Worm (Caenorhabditis elegans) whole organism, L3 larva: Measurements from ENCODE around the gene T26H5.10.

Experiments
- R02D3.7 ChIP-seq: fragments of 150-350 bp; optimal IDR thresholded peaks from 2 replicates; lab custom pipeline; 2014; ENCODE audit warnings: missing biosample characterization, missing genetic modification characterization
- ZK546.5 ChIP-seq: sonication (generic microtip); optimal IDR thresholded peaks from 2 replicates; lab custom pipeline; 2017; ENCODE audit warnings: missing biosample characterization, missing genetic modification characterization
- aly-2 ChIP-seq: fragments of 150-350 bp; optimal IDR thresholded peaks from 2 replicates; lab custom pipeline; 2014; ENCODE audit warnings: missing biosample characterization, missing genetic modification characterization
- ama-1 ChIP-seq: fragments of 150-350 bp; optimal IDR thresholded peaks from 2 replicates; lab custom pipeline; 2018
- ceh-16 ChIP-seq: sonication (generic microtip); optimal IDR thresholded peaks from 2 replicates; lab custom pipeline; 2017; ENCODE audit warnings: missing biosample characterization, missing genetic modification characterization
- ceh-28 ChIP-seq: fragments of 150-350 bp; optimal IDR thresholded peaks from 2 replicates; lab custom pipeline; 2014; ENCODE audit warnings: missing biosample characterization, missing genetic modification reagents, missing genetic modification characterization
- ceh-82 ChIP-seq: fragments of 150-350 bp; optimal IDR thresholded peaks from 2 replicates; lab custom pipeline; 2014; ENCODE audit warnings: missing biosample characterization, missing genetic modification characterization
- daf-12 ChIP-seq: fragments of 150-350 bp; optimal IDR thresholded peaks from 2 replicates; lab custom pipeline; 2014; ENCODE audit warnings: missing biosample characterization, missing genetic modification reagents, missing genetic modification characterization
- egl-5 ChIP-seq: fragments of 150-350 bp; optimal IDR thresholded peaks from 2 replicates; lab custom pipeline; 2017; ENCODE audit warnings: missing biosample characterization, missing genetic modification reagents, missing genetic modification characterization, inconsistent platforms
- elt-2 ChIP-seq: sonication (generic microtip); optimal IDR thresholded peaks from 2 replicates; lab custom pipeline; 2016; ENCODE audit warnings: missing genetic modification reagents, mild to moderate bottlenecking, missing genetic modification characterization, missing compliant biosample characterization
- eor-1 ChIP-seq, 2 experiments: fragments of 150-350 bp; optimal IDR thresholded peaks; 2 replicates each; lab custom pipeline; 2014 to 2018; ENCODE audit warnings: missing biosample characterization in 2 of 2, missing genetic modification characterization in 2 of 2
- fkh-10 ChIP-seq: sonication (generic microtip); optimal IDR thresholded peaks from 2 replicates; lab custom pipeline; 2017; ENCODE audit warnings: missing biosample characterization, missing genetic modification reagents, missing genetic modification characterization
- fkh-2 ChIP-seq: fragments of 150-350 bp; optimal IDR thresholded peaks from 2 replicates; lab custom pipeline; 2014; ENCODE audit warnings: missing biosample characterization, missing genetic modification reagents, missing genetic modification characterization
- fos-1 ChIP-seq: fragments of 150-350 bp; optimal IDR thresholded peaks from 2 replicates; lab custom pipeline; 2014; ENCODE audit warnings: missing biosample characterization, missing genetic modification characterization
- jun-1 ChIP-seq: fragments of 150-350 bp; optimal IDR thresholded peaks from 2 replicates; lab custom pipeline; 2014; ENCODE audit warnings: missing biosample characterization, missing genetic modification reagents, missing genetic modification characterization
- lin-15B ChIP-seq: fragments of 150-350 bp; optimal IDR thresholded peaks from 2 replicates; lab custom pipeline; 2014; ENCODE audit warnings: missing biosample characterization, missing genetic modification characterization
- lsy-12 ChIP-seq: sonication (generic microtip); optimal IDR thresholded peaks from 2 replicates; lab custom pipeline; 2016; ENCODE audit warnings: mild to moderate bottlenecking, missing genetic modification characterization, missing compliant biosample characterization
- mml-1 ChIP-seq: fragments of 150-350 bp; sonication (generic microtip); optimal IDR thresholded peaks from 3 replicates; lab custom pipeline; 2014; ENCODE audit warnings: missing biosample characterization, missing genetic modification characterization
- nfya-1 ChIP-seq: sonication (generic microtip); optimal IDR thresholded peaks from 2 replicates; lab custom pipeline; 2017; ENCODE audit warnings: missing genetic modification characterization, mild to moderate bottlenecking, missing compliant biosample characterization, antibody characterized with exemption, moderate library complexity; ENCODE audit not compliant: insufficient read depth
- nhr-11 ChIP-seq: fragments of 150-350 bp; optimal IDR thresholded peaks from 2 replicates; lab custom pipeline; 2014; ENCODE audit warnings: missing biosample characterization, missing genetic modification characterization
- nhr-12 ChIP-seq: fragments of 150-350 bp; optimal IDR thresholded peaks from 2 replicates; lab custom pipeline; 2014; ENCODE audit warnings: missing biosample characterization, missing genetic modification characterization
- nhr-23 ChIP-seq: fragments of 150-350 bp; optimal IDR thresholded peaks from 2 replicates; lab custom pipeline; 2014; ENCODE audit warnings: missing biosample characterization, missing genetic modification reagents, missing genetic modification characterization
- nhr-237 ChIP-seq: fragments of 150-350 bp; optimal IDR thresholded peaks from 2 replicates; lab custom pipeline; 2014; ENCODE audit warnings: missing biosample characterization, missing genetic modification characterization
- nhr-28 ChIP-seq: fragments of 150-350 bp; optimal IDR thresholded peaks from 2 replicates; lab custom pipeline; 2014; ENCODE audit warnings: missing biosample characterization, missing genetic modification characterization
- nhr-43 ChIP-seq: sonication (generic microtip); optimal IDR thresholded peaks from 2 replicates; lab custom pipeline; 2016; ENCODE audit warnings: mild to moderate bottlenecking, missing genetic modification characterization, missing compliant biosample characterization; ENCODE audit not compliant: poor library complexity, severe bottlenecking
- nhr-67 ChIP-seq: fragments of 150-350 bp; optimal IDR thresholded peaks from 2 replicates; lab custom pipeline; 2014; ENCODE audit warnings: missing biosample characterization, missing genetic modification characterization
- nhr-77 ChIP-seq: fragments of 150-350 bp; optimal IDR thresholded peaks from 2 replicates; lab custom pipeline; 2014; ENCODE audit warnings: missing biosample characterization, missing genetic modification characterization
- sea-2 ChIP-seq: fragments of 150-350 bp; sonication (generic microtip); optimal IDR thresholded peaks from 4 replicates; lab custom pipeline; 2014; ENCODE audit warnings: missing biosample characterization, missing genetic modification reagents, missing genetic modification characterization
- skn-1 ChIP-seq: fragments of 150-350 bp; optimal IDR thresholded peaks from 2 replicates; lab custom pipeline; 2014; ENCODE audit warnings: missing biosample characterization, missing genetic modification characterization
- tbx-2 ChIP-seq: sonication (generic microtip); optimal IDR thresholded peaks from 2 replicates; lab custom pipeline; 2016; ENCODE audit warnings: mild to moderate bottlenecking, missing genetic modification characterization, missing compliant biosample characterization
- unc-39 ChIP-seq: sonication (generic microtip); optimal IDR thresholded peaks from 4 replicates; lab custom pipeline; 2017; ENCODE audit warnings: missing biosample characterization, missing genetic modification characterization
- unc-62 ChIP-seq: fragments of 150-350 bp; sonication (generic microtip); optimal IDR thresholded peaks from 4 replicates; lab custom pipeline; 2014; ENCODE audit warnings: missing biosample characterization, missing genetic modification reagents, missing genetic modification characterization
- zag-1 ChIP-seq: fragments of 150-350 bp; optimal IDR thresholded peaks from 2 replicates; lab custom pipeline; 2014; ENCODE audit warnings: missing biosample characterization, missing genetic modification characterization
- ztf-11 ChIP-seq: fragments of 150-350 bp; optimal IDR thresholded peaks from 2 replicates; lab custom pipeline; 2014; ENCODE audit warnings: missing biosample characterization, missing genetic modification characterization
- ztf-4 ChIP-seq: fragments of 150-350 bp; optimal IDR thresholded peaks from 2 replicates; lab custom pipeline; 2014; ENCODE audit warnings: missing biosample characterization, missing genetic modification characterization

Gene T26H5.10

DNA sequence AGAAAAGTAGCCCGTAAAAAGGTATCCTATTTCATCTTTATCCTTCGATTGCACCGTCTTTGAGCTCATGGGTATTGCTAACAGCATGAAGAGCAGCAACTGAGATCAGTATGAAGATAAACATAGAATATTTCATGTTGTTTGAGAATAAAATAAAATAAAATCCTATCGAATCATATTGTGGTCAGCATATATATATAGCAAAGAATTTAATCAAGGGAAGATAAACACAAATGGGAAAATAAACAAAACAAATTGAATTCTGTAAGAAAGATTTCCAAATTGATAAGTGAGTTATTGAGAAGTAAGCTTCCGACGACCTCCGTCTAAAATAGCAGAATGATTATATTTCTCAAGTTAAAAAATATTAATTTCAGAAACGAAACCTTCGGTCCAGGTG, at the start of gene T26H5.10:
T26H5.10 (minus strand) TSS at position 101 of the 400 bp plus-strand sequence.
- TF ChIP-seq ceh-16 (tag; lab: Kevin White, UChicago) = no peak
- no peak for TF ChIP-seq R02D3.7
- no peak for TF ChIP-seq nhr-11 (tag; lab: Kevin White, UChicago)
- TF ChIP-seq fos-1 (tag; lab: Kevin White, UChicago) = no peak
- TF ChIP-seq nfya-1 (tag; lab: Kevin White, UChicago) = no peak
- no peak for TF ChIP-seq ceh-28 (tag; lab: Kevin White, UChicago)
- no peak for TF ChIP-seq nhr-77 (tag; lab: Kevin White, UChicago)
- TF ChIP-seq nhr-67 (tag; lab: Kevin White, UChicago) = no peak
- TF ChIP-seq nhr-237 = no peak
- TF ChIP-seq elt-2 = no peak
- TF ChIP-seq nhr-43 (tag; lab: Kevin White, UChicago) = no peak
- TF ChIP-seq, all 47 proteins: peak for 0

DNA sequence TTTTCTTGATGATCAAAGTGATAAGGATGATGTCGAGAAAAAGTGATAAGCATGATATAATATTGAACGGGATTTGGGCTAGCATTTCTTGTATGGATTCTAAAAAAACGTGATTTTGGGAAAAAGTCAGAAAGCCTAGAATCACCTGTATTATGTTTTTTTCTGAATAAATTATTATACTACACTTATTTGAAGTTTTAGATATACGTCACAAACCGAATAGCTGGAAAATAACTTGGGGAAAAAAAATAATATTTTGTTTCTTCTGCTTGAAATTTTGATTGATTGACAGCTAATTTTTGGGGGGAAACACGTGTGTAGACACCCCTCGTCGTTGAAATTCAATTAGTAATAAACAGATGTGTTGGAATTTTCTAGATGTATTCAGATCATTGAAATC, 48.9 kb upstream of the T26H5.10 start, which contains the start of gene str-264:
str-264 (minus strand) TSS at position 101 of the 400 bp plus-strand sequence.
- TF ChIP-seq lsy-12 (tag; lab: Kevin White, UChicago) (no peak), elt-2 (no peak), nhr-11 (tag; lab: Kevin White, UChicago) (no peak), aly-2 (tag; lab: Kevin White, UChicago) (no peak), nhr-23 (no peak), ztf-4 (tag; lab: Kevin White, UChicago) (no peak), unc-39 (tag; lab: Kevin White, UChicago) (no peak), jun-1 (tag; lab: Kevin White, UChicago) (no peak), nhr-12 (tag; lab: Kevin White, UChicago) (no peak), daf-12 (tag; lab: Kevin White, UChicago) (no peak), ztf-11 (no peak), ZK546.5 (tag; lab: Kevin White, UChicago) (no peak), mml-1 (tag; lab: Kevin White, UChicago) (no peak), unc-62 (no peak)

DNA sequence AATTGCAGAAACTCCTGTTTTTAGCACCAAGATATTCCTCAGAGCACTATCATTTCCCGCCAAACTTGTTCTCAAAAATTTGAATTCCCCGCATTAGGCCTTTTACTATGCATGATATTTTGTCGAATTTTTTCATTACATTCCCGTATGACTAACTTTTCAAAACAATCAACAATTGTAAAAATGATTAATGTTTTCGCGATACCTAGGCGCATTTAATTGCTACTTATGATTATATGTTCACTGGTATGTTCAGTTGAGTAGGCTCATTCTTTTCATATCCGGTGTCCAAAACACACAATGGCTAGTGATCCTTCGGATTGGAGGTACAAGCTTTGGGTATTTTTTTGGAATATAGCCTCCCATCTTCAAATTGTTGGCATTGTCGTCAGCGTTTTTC, 44.2 kb upstream of the T26H5.10 start, which contains the start of gene srw-21:
srw-21 (plus strand) TSS at position 301 of the 400 bp plus-strand sequence.
- TF ChIP-seq zag-1 (tag; lab: Kevin White, UChicago) (no peak), eor-1 (tag; optimal IDR thresholded peaks at IDR 0.05; lab: Kevin White, UChicago) (no peak), ama-1 (lab: Kevin White, UChicago) (no peak), daf-12 (tag; lab: Kevin White, UChicago) (no peak), lsy-12 (tag; lab: Kevin White, UChicago) (no peak), aly-2 (tag; lab: Kevin White, UChicago) (no peak), fkh-2 (tag; lab: Kevin White, UChicago) (no peak), fos-1 (tag; lab: Kevin White, UChicago) (no peak), unc-62 (no peak), egl-5 (no peak), ceh-16 (tag; lab: Kevin White, UChicago) (no peak), lin-15B (tag; lab: Kevin White, UChicago) (no peak), nhr-23 (no peak), nhr-67 (tag; lab: Kevin White, UChicago) (no peak), tbx-2 (tag; lab: Kevin White, UChicago) (no peak), sea-2 (GFP tag; lab: Kevin White, UChicago) (no peak), R02D3.7 (no peak), ztf-11 (no peak), ceh-82 (no peak), fkh-10 (no peak)

DNA sequence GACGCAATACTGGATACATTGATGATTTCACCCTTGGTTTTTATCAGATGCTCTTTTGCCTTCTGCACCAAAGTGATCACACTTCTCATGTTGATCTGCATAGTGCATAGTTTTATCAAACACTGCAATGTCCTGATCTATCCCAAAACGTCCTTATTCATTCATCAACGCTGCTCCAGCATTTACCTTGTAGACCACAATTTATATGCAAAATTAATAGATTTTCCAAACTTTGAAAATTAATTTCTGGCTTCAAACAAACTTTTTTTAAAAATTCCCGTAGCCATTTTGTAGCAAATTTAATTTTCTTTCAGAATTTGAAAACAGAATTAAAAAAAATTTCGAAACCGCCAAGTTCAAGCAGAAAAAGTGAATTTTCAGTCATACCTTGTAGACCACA, 40.9 kb upstream of the T26H5.10 start, which contains the start of gene C06B8.3:
C06B8.3 (minus strand) TSS at position 101 of the 400 bp plus-strand sequence.
- no peak for TF ChIP-seq skn-1 (tag; lab: Kevin White, UChicago)
- no peak for TF ChIP-seq nhr-28 (tag; lab: Kevin White, UChicago)
- TF ChIP-seq ztf-4 (tag; lab: Kevin White, UChicago) = no peak
- TF ChIP-seq nhr-43 (tag; lab: Kevin White, UChicago) = no peak
- no peak for TF ChIP-seq nhr-11 (tag; lab: Kevin White, UChicago)
- no peak for TF ChIP-seq nhr-23
- no peak for TF ChIP-seq unc-62
- no peak for TF ChIP-seq ZK546.5 (tag; lab: Kevin White, UChicago)
